Worm (Caenorhabditis elegans) whole organism, midembryonic: ENCODE data around the gene ZC155.2.

Experiments
- T22C8.4 ChIP-seq: fragments of 200-800 bp; sonication (Bioruptor generic); IDR thresholded peaks from 2 replicates; pipeline ENCODE4 v1.3.6; 2022; ENCODE audit warnings: missing genetic modification characterization, missing compliant biosample characterization
- cog-1 ChIP-seq: sonication (generic microtip); optimal IDR thresholded peaks from 2 replicates; lab custom pipeline; 2016; ENCODE audit warnings: missing genetic modification characterization, missing compliant biosample characterization
- flt-1 ChIP-seq: fragments of 200-800 bp; sonication (Bioruptor generic); IDR thresholded peaks from 2 replicates; pipeline ENCODE4 v1.3.6; 2022; ENCODE audit warnings: missing genetic modification characterization, missing compliant biosample characterization
- klf-2 ChIP-seq: fragments of 200-800 bp; sonication (Bioruptor generic); conservative IDR thresholded peaks from 2 replicates; pipeline ENCODE4 v1.3.6; 2022; ENCODE audit warnings: missing genetic modification reagents, missing genetic modification characterization, missing compliant biosample characterization
- med-1 ChIP-seq: sonication (generic microtip); optimal IDR thresholded peaks from 2 replicates; lab custom pipeline; 2017; ENCODE audit warnings: missing genetic modification characterization, mild to moderate bottlenecking, missing compliant biosample characterization, antibody characterized with exemption, missing genetic modification reagents; ENCODE audit not compliant: insufficient read depth
- ref-1 ChIP-seq: fragments of 200-800 bp; sonication (Bioruptor generic); conservative IDR thresholded peaks from 2 replicates; pipeline ENCODE4 v1.3.6; 2022; ENCODE audit warnings: missing genetic modification reagents, missing genetic modification characterization, missing compliant biosample characterization
- tab-1 ChIP-seq: fragments of 200-800 bp; sonication (Bioruptor generic); IDR thresholded peaks from 2 replicates; pipeline ENCODE4 v1.3.6; 2022; ENCODE audit warnings: missing genetic modification characterization, missing compliant biosample characterization
- ztf-23 ChIP-seq: fragments of 200-800 bp; sonication (Bioruptor generic); IDR thresholded peaks from 2 replicates; pipeline ENCODE4 v1.3.6; 2022; ENCODE audit warnings: missing genetic modification reagents, missing genetic modification characterization, missing compliant biosample characterization
- ztf-29 ChIP-seq: fragments of 200-800 bp; sonication (Bioruptor generic); IDR thresholded peaks from 2 replicates; pipeline ENCODE4 v1.3.6; 2022; ENCODE audit warnings: missing genetic modification reagents, missing genetic modification characterization, missing compliant biosample characterization

Gene ZC155.2

DNA sequence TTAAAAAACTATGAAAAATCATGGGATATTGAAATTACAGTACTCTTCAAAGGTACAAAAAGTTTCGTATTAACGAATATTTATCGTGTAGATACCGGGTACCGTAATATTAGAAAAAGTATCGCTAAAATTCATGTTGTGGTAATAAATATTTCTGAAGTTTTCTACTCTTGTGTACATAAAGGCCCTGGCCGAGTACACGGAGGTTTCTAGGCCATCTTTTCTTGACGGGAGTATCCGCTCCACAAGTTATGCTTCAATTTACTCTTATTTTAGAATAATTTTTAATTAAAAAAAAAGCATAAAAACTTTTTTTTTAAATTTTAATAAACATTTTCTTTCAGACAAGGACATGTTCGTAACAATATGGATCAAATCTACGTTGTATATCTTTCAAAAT lies 14.4 kb downstream of the ZC155.2 start:
- no peak for TF ChIP-seq med-1
- no peak for TF ChIP-seq tab-1 (GFP tag; lab: Robert Waterston, UW)

DNA sequence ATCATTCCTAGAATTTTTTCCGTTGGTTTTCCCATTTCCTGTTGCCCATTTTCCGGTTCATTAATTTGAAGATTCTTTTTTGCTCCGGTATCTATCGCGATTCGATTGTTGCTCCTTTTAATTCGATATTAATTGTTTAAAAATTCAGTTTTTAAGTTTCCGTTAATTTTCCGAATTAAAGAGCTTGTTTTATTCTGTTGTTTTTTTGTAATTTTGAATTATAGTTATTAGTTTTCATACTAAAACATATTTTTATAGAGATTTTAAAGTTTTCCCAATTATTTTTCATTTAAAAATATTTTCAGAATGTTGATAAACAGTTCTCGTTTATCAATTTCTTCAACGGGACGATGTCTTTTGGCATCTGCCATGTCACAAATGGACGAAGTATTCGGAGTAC lies 15.5 kb downstream of the ZC155.2 start, which contains the start of gene mrps-26:
mrps-26 (plus strand) TSS at position 301 of the 400 bp plus-strand sequence.
- TF ChIP-seq ztf-23 (GFP tag; lab: Robert Waterston, UW) (no peak), flt-1 (no peak), tab-1 (GFP tag; lab: Robert Waterston, UW) (no peak), klf-2 (GFP tag; lab: Robert Waterston, UW) (no peak), ztf-29 (no peak), cog-1 (tag; lab: Kevin White, UChicago) (no peak), ref-1 (GFP tag; lab: Robert Waterston, UW) (no peak), T22C8.4 (GFP tag; lab: Robert Waterston, UW) (no peak), med-1 (no peak)

DNA sequence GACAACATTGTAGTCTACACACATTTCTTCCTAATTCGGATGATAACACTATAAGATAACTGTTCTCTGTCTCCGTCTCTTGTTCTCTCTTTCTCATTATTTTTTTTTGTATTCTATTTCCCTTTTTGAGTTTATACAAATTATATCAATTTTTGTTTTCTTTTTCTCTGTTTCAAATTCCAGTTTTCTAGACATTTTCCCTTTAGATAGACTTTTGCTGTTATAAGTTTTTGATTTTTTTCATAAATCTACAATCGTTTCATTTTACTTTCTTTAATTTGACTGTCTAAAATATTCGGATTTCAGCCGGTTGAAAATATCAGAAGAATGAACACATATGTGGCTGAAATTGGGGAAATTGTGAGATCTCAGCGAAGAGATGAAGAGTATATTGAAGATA lies 17.3 kb downstream of the ZC155.2 start, which contains the start of gene prx-10:
prx-10 (plus strand) TSS at position 301 of the 400 bp plus-strand sequence.
- TF ChIP-seq flt-1 (no peak), ztf-23 (GFP tag; lab: Robert Waterston, UW) (no peak), ref-1 (GFP tag; lab: Robert Waterston, UW) (no peak), T22C8.4 (GFP tag; lab: Robert Waterston, UW) (no peak), med-1 (no peak), klf-2 (GFP tag; lab: Robert Waterston, UW) (no peak), ztf-29 (no peak), cog-1 (tag; lab: Kevin White, UChicago) (no peak), tab-1 (GFP tag; lab: Robert Waterston, UW) (no peak)

DNA sequence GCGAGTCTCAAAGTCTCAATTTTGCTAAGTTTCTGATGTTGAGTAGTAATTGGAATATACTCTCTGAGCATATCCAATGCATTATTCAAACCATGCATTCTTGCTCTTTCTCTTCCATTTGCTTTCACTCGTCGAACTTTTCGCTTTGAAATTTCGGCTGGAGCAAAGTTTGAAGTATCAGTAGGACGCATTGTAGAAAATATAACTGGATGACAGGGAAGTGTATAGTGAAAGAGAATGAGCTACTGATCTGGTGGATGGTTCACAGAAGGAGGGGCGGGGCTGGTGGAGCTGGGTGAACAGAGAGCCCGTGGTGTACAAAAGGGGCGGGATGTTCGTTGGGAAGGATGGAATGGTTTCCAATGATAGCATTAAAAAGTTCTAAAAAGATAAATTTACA lies 23.1 kb downstream of the ZC155.2 start:
- TF ChIP-seq tab-1 (GFP tag; lab: Robert Waterston, UW), result no peak
- no peak for TF ChIP-seq klf-2 (GFP tag; lab: Robert Waterston, UW)
- no peak for TF ChIP-seq ref-1 (GFP tag; lab: Robert Waterston, UW)
- no peak for TF ChIP-seq cog-1 (tag; lab: Kevin White, UChicago)
- no peak for TF ChIP-seq ztf-23 (GFP tag; lab: Robert Waterston, UW)
- no peak for TF ChIP-seq T22C8.4 (GFP tag; lab: Robert Waterston, UW)
- no peak for TF ChIP-seq flt-1

DNA sequence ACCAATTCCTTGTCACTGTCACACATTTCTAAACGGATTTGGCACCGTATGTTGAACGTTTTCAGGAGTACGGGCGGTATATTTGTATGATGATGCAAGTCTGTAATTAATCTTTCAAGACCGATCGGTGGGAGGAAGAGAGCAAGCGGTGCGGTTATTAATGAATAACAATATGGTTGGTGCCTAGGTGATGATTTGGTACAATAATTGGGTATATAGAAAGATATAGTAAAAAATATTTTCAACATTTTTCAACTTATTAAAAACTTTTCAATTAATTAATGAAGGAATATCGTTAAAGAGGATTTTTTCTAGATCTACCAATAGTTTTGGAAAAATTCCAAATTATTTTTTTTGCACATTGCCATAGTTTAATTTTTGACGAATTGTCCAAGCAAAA lies 25.8 kb downstream of the ZC155.2 start, which contains the start of gene cnd-1:
cnd-1 (minus strand) TSS at position 101 of the 400 bp plus-strand sequence.
- TF ChIP-seq klf-2 (GFP tag; lab: Robert Waterston, UW) (no peak), ztf-29 (no peak), med-1 (no peak), ztf-23 (GFP tag; lab: Robert Waterston, UW) (no peak), flt-1 (no peak), cog-1 (tag; lab: Kevin White, UChicago) (no peak), tab-1 (GFP tag; lab: Robert Waterston, UW) (no peak), T22C8.4 (GFP tag; lab: Robert Waterston, UW) (no peak), ref-1 (GFP tag; lab: Robert Waterston, UW) (no peak)

DNA sequence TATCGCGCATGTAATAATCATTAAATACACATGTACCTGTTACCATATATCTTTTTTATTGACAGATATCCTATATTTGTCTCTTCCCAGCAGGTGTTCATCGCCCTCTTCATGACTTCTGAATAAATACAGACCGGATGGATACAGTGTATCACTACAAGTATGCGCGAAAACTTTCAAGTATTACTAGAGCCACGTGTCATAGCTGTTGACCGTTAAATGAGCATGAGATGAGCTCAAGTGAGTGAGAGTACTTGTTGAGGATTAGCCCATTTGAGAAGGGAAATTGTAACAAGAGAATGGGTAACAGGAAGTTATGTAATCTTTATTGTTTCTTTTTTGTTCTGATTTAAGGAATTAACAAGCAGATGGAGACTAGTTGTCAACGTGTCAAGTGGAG lies 26.3 kb downstream of the ZC155.2 start:
- no peak for TF ChIP-seq med-1
- no peak for TF ChIP-seq ref-1 (GFP tag; lab: Robert Waterston, UW)
- TF ChIP-seq tab-1 (GFP tag; lab: Robert Waterston, UW), result no peak
- no peak for TF ChIP-seq klf-2 (GFP tag; lab: Robert Waterston, UW)
- TF ChIP-seq ztf-29, result no peak
- no peak for TF ChIP-seq cog-1 (tag; lab: Kevin White, UChicago)
- TF ChIP-seq T22C8.4 (GFP tag; lab: Robert Waterston, UW), result no peak
- TF ChIP-seq flt-1, result no peak
- TF ChIP-seq ztf-23 (GFP tag; lab: Robert Waterston, UW), result no peak

DNA sequence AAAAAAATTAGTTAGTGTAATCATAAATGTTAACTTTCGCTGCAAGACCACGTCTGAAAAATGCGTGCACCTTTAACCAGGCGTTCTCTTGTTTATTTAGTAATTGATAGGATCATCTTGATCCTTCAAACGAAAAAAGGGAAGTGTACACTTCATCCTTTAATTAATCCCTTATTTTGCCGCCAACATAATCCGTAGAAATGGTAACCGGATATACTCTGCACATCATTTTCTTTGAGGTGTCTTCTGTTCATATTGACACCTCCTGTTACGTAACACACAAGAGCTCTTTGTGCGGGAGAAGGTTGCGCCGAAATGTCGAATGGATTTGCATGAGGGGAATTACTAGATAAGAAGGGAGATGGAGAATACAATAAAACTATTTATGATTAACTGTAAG lies 29.9 kb downstream of the ZC155.2 start:
- TF ChIP-seq ref-1 (GFP tag; lab: Robert Waterston, UW), result no peak
- TF ChIP-seq tab-1 (GFP tag; lab: Robert Waterston, UW), result no peak
- no peak for TF ChIP-seq cog-1 (tag; lab: Kevin White, UChicago)
- TF ChIP-seq ztf-23 (GFP tag; lab: Robert Waterston, UW), result no peak
- no peak for TF ChIP-seq flt-1
- no peak for TF ChIP-seq ztf-29
- TF ChIP-seq med-1, result no peak
- no peak for TF ChIP-seq T22C8.4 (GFP tag; lab: Robert Waterston, UW)
- no peak for TF ChIP-seq klf-2 (GFP tag; lab: Robert Waterston, UW)

DNA sequence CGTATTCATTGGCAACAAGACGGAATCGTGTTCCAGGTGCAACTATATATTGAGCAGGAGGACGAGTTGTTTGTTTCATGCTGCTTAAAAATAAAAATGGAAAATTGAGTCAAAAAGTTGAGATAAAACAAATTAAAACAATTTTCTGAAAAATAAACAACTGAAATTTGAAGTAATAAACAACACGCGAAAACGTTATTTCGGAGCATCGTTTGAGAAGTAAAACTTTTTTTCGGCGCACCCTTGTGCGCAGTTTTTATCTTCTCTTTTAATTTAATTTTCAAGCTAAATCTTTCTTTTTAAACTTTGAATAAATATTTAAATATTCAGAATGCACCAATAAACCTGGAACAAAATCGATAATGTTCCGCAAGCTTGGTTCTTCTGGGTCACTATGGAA lies 35.3 kb downstream of the ZC155.2 start, which contains the start of the genes sumv-1 and gop-1:
sumv-1 (minus strand) TSS at position 80 of the 400 bp plus-strand sequence.
gop-1 (plus strand) TSS at position 331 of the 400 bp plus-strand sequence.
- TF ChIP-seq klf-2 (GFP tag; lab: Robert Waterston, UW), result no peak
- TF ChIP-seq flt-1, result no peak
- TF ChIP-seq med-1, result no peak
- TF ChIP-seq T22C8.4 (GFP tag; lab: Robert Waterston, UW), result no peak
- no peak for TF ChIP-seq cog-1 (tag; lab: Kevin White, UChicago)
- TF ChIP-seq ref-1 (GFP tag; lab: Robert Waterston, UW), result no peak
- TF ChIP-seq ztf-29, result no peak
- no peak for TF ChIP-seq ztf-23 (GFP tag; lab: Robert Waterston, UW)
- TF ChIP-seq tab-1 (GFP tag; lab: Robert Waterston, UW), result no peak

DNA sequence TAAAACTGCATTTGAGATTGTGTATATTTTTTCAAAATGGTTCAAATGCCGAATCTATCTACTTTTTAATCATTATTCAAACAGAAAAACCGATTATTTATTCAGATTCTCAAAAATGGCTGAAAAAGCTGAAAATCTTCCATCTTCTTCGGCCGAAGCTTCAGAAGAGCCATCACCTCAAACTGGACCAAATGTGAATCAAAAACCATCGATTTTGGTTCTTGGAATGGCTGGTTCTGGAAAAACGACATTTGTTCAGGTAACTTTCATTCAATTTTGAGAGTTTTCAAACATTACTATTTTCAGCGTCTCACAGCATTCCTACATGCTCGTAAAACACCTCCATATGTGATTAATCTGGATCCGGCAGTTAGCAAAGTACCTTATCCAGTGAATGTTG lies 40.1 kb downstream of the ZC155.2 start, which contains the start of gene gop-2:
gop-2 (plus strand) TSS at position 106 of the 400 bp plus-strand sequence.
- TF ChIP-seq klf-2 (GFP tag; lab: Robert Waterston, UW) (no peak), ztf-23 (GFP tag; lab: Robert Waterston, UW) (no peak), ztf-29 (no peak)

DNA sequence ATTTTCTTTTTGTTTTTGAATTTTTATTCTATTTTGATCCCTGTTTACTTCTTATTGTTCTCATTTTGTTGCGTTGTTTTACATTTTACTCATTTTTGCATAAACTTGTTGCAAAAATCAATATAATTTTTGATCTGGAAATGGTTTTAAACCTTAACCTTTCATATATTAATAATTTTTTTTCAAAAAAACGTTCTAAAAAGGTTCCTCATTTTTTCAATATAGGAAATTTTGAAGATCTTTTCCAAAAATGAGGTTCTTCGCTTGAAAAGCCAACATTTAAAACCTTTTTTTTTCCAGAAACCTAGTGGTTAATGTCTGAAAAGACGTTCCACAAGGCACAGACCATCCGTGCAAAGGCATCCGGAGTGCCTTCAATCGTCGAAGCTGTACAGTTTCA lies 41.6 kb downstream of the ZC155.2 start, which contains the start of gene gop-3:
gop-3 (plus strand) TSS at position 301 of the 400 bp plus-strand sequence.
- TF ChIP-seq flt-1 (no peak), ztf-23 (GFP tag; lab: Robert Waterston, UW) (no peak), ztf-29 (no peak), ref-1 (GFP tag; lab: Robert Waterston, UW) (no peak), T22C8.4 (GFP tag; lab: Robert Waterston, UW) (no peak), med-1 (no peak), cog-1 (tag; lab: Kevin White, UChicago) (no peak), klf-2 (GFP tag; lab: Robert Waterston, UW) (no peak), tab-1 (GFP tag; lab: Robert Waterston, UW) (no peak)
